Worm (Caenorhabditis elegans): Measurements from ENCODE around the gene nduc-2.
A peak's percentile ranks its signal among the peaks of the same experiment; 100 is the strongest.

The nduc-2 gene

DNA sequence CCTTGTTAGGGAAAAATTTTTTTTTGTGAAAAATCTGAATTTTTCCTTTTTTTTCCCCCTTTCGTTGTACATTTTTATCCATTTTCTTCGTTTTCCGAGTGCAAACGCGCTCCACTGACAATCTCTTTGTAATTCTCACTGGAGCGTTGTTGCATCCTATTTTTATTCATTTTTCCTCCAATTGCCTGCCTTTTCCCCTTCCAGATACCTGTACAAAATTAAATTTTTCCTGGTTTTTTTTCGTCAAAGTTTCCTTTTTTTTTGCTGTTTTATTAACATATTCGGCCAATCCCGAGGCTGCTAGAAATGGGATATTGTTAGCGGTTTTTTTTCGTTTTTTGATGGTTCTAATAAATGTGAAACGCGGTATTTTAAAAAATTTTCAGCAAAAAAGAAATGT lies 24.8 kb downstream of the nduc-2 start (continued):
- TF ChIP-seq alr-1 (tag; optimal IDR thresholded peaks at IDR 0.05; ENCODE audit: borderline replicate concordance): no peak

DNA sequence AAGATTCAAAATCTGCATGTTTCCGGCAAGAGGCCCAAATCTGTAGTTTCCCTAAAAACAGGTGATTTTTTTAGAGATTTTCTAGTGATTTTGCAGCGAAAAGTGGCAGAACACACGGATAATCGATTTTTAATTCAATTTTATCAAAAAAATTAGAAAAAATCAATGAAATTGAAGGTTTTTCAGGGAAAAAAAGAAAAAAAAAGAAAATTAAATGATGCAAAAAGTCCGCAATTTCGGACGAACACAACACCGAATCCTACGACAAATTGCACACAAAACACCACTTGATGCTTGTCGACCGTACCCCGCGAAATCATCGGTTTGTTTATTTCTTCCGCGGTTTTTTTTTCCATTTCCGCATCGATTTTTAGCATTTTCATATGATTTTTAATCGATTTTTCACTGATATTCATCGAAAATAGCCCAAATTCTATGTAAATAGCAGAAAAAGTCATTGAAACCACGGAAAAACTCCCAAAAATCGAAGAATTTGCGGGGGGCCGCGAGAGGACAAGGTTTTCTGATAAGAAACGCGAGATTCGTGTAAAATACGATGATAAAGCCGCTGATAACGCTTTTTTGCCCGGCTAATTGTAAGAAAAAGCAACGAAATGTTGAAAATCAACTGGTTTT lies 28.4 kb downstream of the nduc-2 start, which contains the start of gene tufm-1:
tufm-1 (minus strand) TSS at position 51 of the 636 bp plus-strand sequence.
- TF ChIP-seq mef-2 (tag; optimal IDR thresholded peaks at IDR 0.05) (no peak), fkh-4 (tag; optimal IDR thresholded peaks at IDR 0.05; ENCODE audit: borderline replicate concordance) (no peak), nhr-47 (tag; optimal IDR thresholded peaks at IDR 0.05) (peak; percentile 64), vab-15 (tag; optimal IDR thresholded peaks at IDR 0.05) (no peak), lin-39 (tag; optimal IDR thresholded peaks at IDR 0.05) (no peak), ztf-4 (tag; optimal IDR thresholded peaks at IDR 0.05) (no peak), blmp-1 (tag; optimal IDR thresholded peaks at IDR 0.05) (peak; percentile 13), nhr-76 (tag; optimal IDR thresholded peaks at IDR 0.05) (no peak), unc-30 (tag; optimal IDR thresholded peaks at IDR 0.05) (no peak), lin-13 (GFP tag; optimal IDR thresholded peaks at IDR 0.05) (peak; percentile 36), fkh-8 (tag; optimal IDR thresholded peaks at IDR 0.05) (peak; percentile 50), F16B12.6 (tag; optimal IDR thresholded peaks at IDR 0.05) (peak; percentile 95), ets-5 (GFP tag; IDR thresholded peaks at IDR 0.05) (no peak), ztf-11 (tag; optimal IDR thresholded peaks at IDR 0.05) (no peak), nhr-71 (tag; optimal IDR thresholded peaks at IDR 0.05) (peak; percentile 56), ceh-90 (tag; optimal IDR thresholded peaks at IDR 0.05) (no peak), fos-1 (tag; optimal IDR thresholded peaks at IDR 0.05) (no peak), unc-130 (tag; optimal IDR thresholded peaks at IDR 0.05) (peak; percentile 18), nhr-84 (tag; optimal IDR thresholded peaks at IDR 0.05) (no peak), ceh-82 (tag; optimal IDR thresholded peaks at IDR 0.05) (peak; percentile 22 to 74 (median 37)), skn-1 (tag; optimal IDR thresholded peaks at IDR 0.05) (peak; percentile 59), tbx-2 (tag; optimal IDR thresholded peaks at IDR 0.05) (peak; percentile 57), nhr-28 (tag; optimal IDR thresholded peaks at IDR 0.05) (no peak), lin-15B (tag; optimal IDR thresholded peaks at IDR 0.05) (peak; percentile 33), unc-98 (GFP tag; IDR thresholded peaks at IDR 0.05) (no peak), zag-1 (tag; optimal IDR thresholded peaks at IDR 0.05) (no peak), unc-86 (tag; optimal IDR thresholded peaks at IDR 0.05) (no peak), mdl-1 (tag; optimal IDR thresholded peaks at IDR 0.05) (peak in 1 of 2 experiments; percentile 26), alr-1 (tag; optimal IDR thresholded peaks at IDR 0.05; ENCODE audit: borderline replicate concordance) (no peak), mep-1 (tag; optimal IDR thresholded peaks at IDR 0.05) (peak; percentile 61), unc-62 (GFP tag; optimal IDR thresholded peaks at IDR 0.05) (no peak), nhr-12 (tag; optimal IDR thresholded peaks at IDR 0.05) (no peak), aha-1 (tag; optimal IDR thresholded peaks at IDR 0.05) (no peak), nhr-237 (tag; optimal IDR thresholded peaks at IDR 0.05) (no peak), lsy-2 (tag; optimal IDR thresholded peaks at IDR 0.05) (peak; percentile 93 to 98), hpl-2 (GFP tag; optimal IDR thresholded peaks at IDR 0.05) (no peak), ama-1 (optimal IDR thresholded peaks at IDR 0.05) (no peak), isw-1 (GFP tag; IDR thresholded peaks at IDR 0.05) (no peak), sox-4 (tag; optimal IDR thresholded peaks at IDR 0.05) (no peak), elt-2 (tag; optimal IDR thresholded peaks at IDR 0.05) (peak; percentile 21), swsn-7 (tag; optimal IDR thresholded peaks at IDR 0.05) (peak; percentile 28), C04F5.9 (tag; optimal IDR thresholded peaks at IDR 0.05) (no peak), C34B4.2 (tag; optimal IDR thresholded peaks at IDR 0.05) (no peak), nhr-19 (GFP tag; conservative IDR thresholded peaks at IDR 0.05) (peak; percentile 11; the same call in 1 of the 2 replicates), lir-3 (tag; optimal IDR thresholded peaks at IDR 0.05; ENCODE audit: poor library complexity) (no peak), fkh-10 (GFP tag; optimal IDR thresholded peaks at IDR 0.05) (no peak), zip-4 (GFP tag; optimal IDR thresholded peaks at IDR 0.05) (no peak), irx-1 (tag; optimal IDR thresholded peaks at IDR 0.05) (no peak), xbp-1 (tag; optimal IDR thresholded peaks at IDR 0.05) (peak; percentile 34), ceh-63 (GFP tag; optimal IDR thresholded peaks at IDR 0.05) (no peak), tlp-1 (tag; optimal IDR thresholded peaks at IDR 0.05) (no peak), dsc-1 (tag; optimal IDR thresholded peaks at IDR 0.05) (peak; percentile 49)
